Fruit fly (Drosophila melanogaster) whole organism, wandering third instar larva: ENCODE results near the gene CG12084.

ENCODE experiments used
- Abd-B ChIP-seq: fragments of >200 bp; optimal IDR thresholded peaks from 2 replicates; lab custom pipeline; 2017; ENCODE audit warnings: missing biosample characterization, missing genetic modification characterization
- CG9705 ChIP-seq: fragments of 200-800 bp; sonication (Bioruptor generic); optimal IDR thresholded peaks from 2 replicates; lab custom pipeline; 2018; ENCODE audit warnings: missing biosample characterization, mild to moderate bottlenecking, missing genetic modification characterization
- CrebA ChIP-seq: fragments of 200-800 bp; sonication (Bioruptor generic); optimal IDR thresholded peaks from 2 replicates; lab custom pipeline; 2016; ENCODE audit warnings: missing biosample characterization, mild to moderate bottlenecking, missing genetic modification characterization, borderline replicate concordance
- Dfd ChIP-seq: fragments of >200 bp; optimal IDR thresholded peaks from 2 replicates; lab custom pipeline; 2017; ENCODE audit warnings: missing biosample characterization, missing genetic modification characterization
- Dif ChIP-seq: fragments of 200-275, 200-300 bp; sonication (Bioruptor generic); optimal IDR thresholded peaks from 2 replicates; lab custom pipeline; 2018; ENCODE audit warnings: missing biosample characterization, missing genetic modification characterization; ENCODE audit not compliant: partially characterized antibody
- HLH106 ChIP-seq: fragments of 200-800 bp; optimal IDR thresholded peaks from 3 replicates; lab custom pipeline; 2019; ENCODE audit warnings: missing biosample characterization, mild to moderate bottlenecking, missing genetic modification characterization, moderate library complexity
- Hnf4 ChIP-seq: fragments of 200-800 bp; sonication (Bioruptor generic); optimal IDR thresholded peaks from 2 replicates; lab custom pipeline; 2016; ENCODE audit warnings: missing biosample characterization, mild to moderate bottlenecking, missing genetic modification characterization
- Hr78 ChIP-seq: fragments of >200 bp; optimal IDR thresholded peaks from 2 replicates; lab custom pipeline; 2017; ENCODE audit warnings: missing biosample characterization, missing genetic modification characterization
- Hr83 ChIP-seq: fragments of 200-300 bp; sonication (Bioruptor generic); optimal IDR thresholded peaks from 2 replicates; lab custom pipeline; 2016; ENCODE audit warnings: missing biosample characterization, mild to moderate bottlenecking, missing genetic modification characterization, moderate library complexity; ENCODE audit not compliant: poor library complexity, severe bottlenecking
- Jra ChIP-seq: sonication (Bioruptor generic); optimal IDR thresholded peaks from 2 replicates; lab custom pipeline; 2016; ENCODE audit warnings: missing biosample characterization, missing genetic modification characterization
- Mio ChIP-seq: sonication (Bioruptor generic); optimal IDR thresholded peaks from 2 replicates; lab custom pipeline; 2016; ENCODE audit warnings: missing biosample characterization, missing genetic modification characterization
- Myc ChIP-seq: fragments of >200 bp; optimal IDR thresholded peaks from 2 replicates; lab custom pipeline; 2017
- N ChIP-seq: fragments of >200 bp; optimal IDR thresholded peaks from 2 replicates; lab custom pipeline; 2018; ENCODE audit warnings: missing biosample characterization, missing external identifiers, missing genetic modification characterization
- OdsH ChIP-seq: fragments of 200-800 bp; sonication (Bioruptor generic); optimal IDR thresholded peaks from 2 replicates; lab custom pipeline; 2016; ENCODE audit warnings: missing biosample characterization, mild to moderate bottlenecking, missing genetic modification characterization
- Rel ChIP-seq, 2 experiments: fragments of 200-800 bp; sonication (Bioruptor generic) in 1 of 2; optimal IDR thresholded peaks; 2 replicates in 1 of 2; 3 replicates in 1 of 2; lab custom pipeline; 2016 to 2019; ENCODE audit warnings: mild to moderate bottlenecking in 2 of 2, missing biosample characterization in 2 of 2, missing genetic modification characterization in 2 of 2, moderate library complexity in 1 of 2
- Sp1 ChIP-seq: fragments of 200-800 bp; sonication (Bioruptor generic); optimal IDR thresholded peaks from 3 replicates; lab custom pipeline; 2019; ENCODE audit warnings: missing biosample characterization, mild to moderate bottlenecking, missing genetic modification characterization, moderate library complexity
- Vsx2 ChIP-seq: fragments of 200-300, 225-300 bp; sonication (Bioruptor generic); optimal IDR thresholded peaks from 2 replicates; lab custom pipeline; 2018; ENCODE audit warnings: missing biosample characterization, missing genetic modification characterization; ENCODE audit not compliant: partially characterized antibody
- br ChIP-seq: fragments of 200-800 bp; sonication (Bioruptor generic); optimal IDR thresholded peaks from 2 replicates; lab custom pipeline; 2016; ENCODE audit warnings: missing biosample characterization, missing genetic modification characterization
- dl ChIP-seq, 2 experiments: fragments of 175-275, 200-275 bp in 1 of 2; fragments of 200-275 bp in 1 of 2; sonication (Bioruptor generic); optimal IDR thresholded peaks; lab custom pipeline; 2018; ENCODE audit warnings: mild to moderate bottlenecking in 2 of 2, missing biosample characterization in 2 of 2, missing genetic modification characterization in 2 of 2, moderate library complexity in 2 of 2; ENCODE audit not compliant: partially characterized antibody in 2 of 2, insufficient read depth in 1 of 2
- dsf ChIP-seq: sonication (Bioruptor generic); optimal IDR thresholded peaks from 2 replicates; lab custom pipeline; 2016; ENCODE audit warnings: missing biosample characterization, missing genetic modification characterization, borderline replicate concordance
- ey ChIP-seq: fragments of 200-800 bp; sonication (Bioruptor generic); optimal IDR thresholded peaks from 2 replicates; lab custom pipeline; 2016; ENCODE audit warnings: missing biosample characterization, missing genetic modification characterization
- foxo ChIP-seq, 2 experiments: fragments of 200-800 bp; sonication (Bioruptor generic); optimal IDR thresholded peaks; 2 replicates in 1 of 2; 3 replicates in 1 of 2; lab custom pipeline; 2016 to 2017; ENCODE audit warnings: missing biosample characterization in 2 of 2, missing genetic modification characterization in 2 of 2
- fru ChIP-seq: fragments of 200-800 bp; sonication (Bioruptor generic); optimal IDR thresholded peaks from 3 replicates; lab custom pipeline; 2016; ENCODE audit warnings: missing biosample characterization, mild to moderate bottlenecking, missing genetic modification characterization
- h ChIP-seq: fragments of 200-800 bp; sonication (Bioruptor generic); optimal IDR thresholded peaks from 3 replicates; lab custom pipeline; 2016; ENCODE audit warnings: missing biosample characterization, mild to moderate bottlenecking, missing genetic modification characterization
- jim ChIP-seq: fragments of 175-275, 200-325 bp; sonication (Bioruptor generic); optimal IDR thresholded peaks from 2 replicates; lab custom pipeline; 2016; ENCODE audit warnings: missing biosample characterization, mild to moderate bottlenecking, missing genetic modification characterization
- lola ChIP-seq: fragments of >200 bp; optimal IDR thresholded peaks from 2 replicates; lab custom pipeline; 2017; ENCODE audit warnings: missing biosample characterization, missing genetic modification characterization
- psq ChIP-seq: fragments of 200-800 bp; sonication (Bioruptor generic); optimal IDR thresholded peaks from 3 replicates; lab custom pipeline; 2017; ENCODE audit warnings: missing biosample characterization, mild to moderate bottlenecking, missing genetic modification characterization, moderate library complexity
- rgr ChIP-seq: fragments of 200-800 bp; sonication (Bioruptor generic); optimal IDR thresholded peaks from 3 replicates; lab custom pipeline; 2016; ENCODE audit warnings: missing biosample characterization, mild to moderate bottlenecking, missing genetic modification characterization
- sage ChIP-seq: fragments of 200-800 bp; sonication (Bioruptor generic); optimal IDR thresholded peaks from 2 replicates; lab custom pipeline; 2016; ENCODE audit warnings: missing biosample characterization, mild to moderate bottlenecking, missing genetic modification characterization
- sv ChIP-seq: fragments of 200-800 bp; sonication (Bioruptor generic); optimal IDR thresholded peaks from 3 replicates; lab custom pipeline; 2016; ENCODE audit warnings: missing biosample characterization, missing genetic modification characterization
- tai ChIP-seq: sonication (Bioruptor generic); optimal IDR thresholded peaks from 2 replicates; lab custom pipeline; 2016; ENCODE audit warnings: missing biosample characterization, missing genetic modification characterization
- woc ChIP-seq: sonication (Bioruptor generic); optimal IDR thresholded peaks from 2 replicates; lab custom pipeline; 2016; ENCODE audit warnings: missing biosample characterization, mild to moderate bottlenecking, missing genetic modification characterization

The CG12084 gene

dm6 chr3L:1469241-1469640 is 27.2 kb downstream of the CG12084 start:
- TF ChIP-seq Hr83 (GFP tag; lab: Kevin White, UChicago) (no peak), Sp1 (GFP tag; lab: Kevin White, UChicago) (no peak), ey (GFP tag; lab: Kevin White, UChicago) (no peak)

dm6 chr3L:1464465-1464864 is 32.0 kb downstream of the CG12084 start:
- TF ChIP-seq sv (GFP tag; lab: Kevin White, UChicago): no peak
- TF ChIP-seq foxo (GFP tag; optimal IDR thresholded peaks at IDR 0.05; lab: Kevin White, UChicago): peak in 1 of 2 experiments; percentile 45
- TF ChIP-seq tai: no peak
- TF ChIP-seq Hnf4 (GFP tag; lab: Kevin White, UChicago): peak; percentile 10
- TF ChIP-seq Dif: no peak
- TF ChIP-seq ey (GFP tag; lab: Kevin White, UChicago): peak; percentile 20
- peak; percentile 42 for TF ChIP-seq rgr
- peak; percentile 11 for TF ChIP-seq h (GFP tag; lab: Kevin White, UChicago)
- peak; percentile 10 for TF ChIP-seq OdsH (GFP tag; lab: Kevin White, UChicago)
- peak; percentile 1 for TF ChIP-seq br (GFP tag; lab: Kevin White, UChicago)
- TF ChIP-seq psq (GFP tag; lab: Kevin White, UChicago): peak; percentile 17
- TF ChIP-seq jim (GFP tag; lab: Kevin White, UChicago): peak; percentile 33

- peak; percentile 8 for TF ChIP-seq Vsx2 (GFP tag; lab: Kevin White, UChicago)
- no peak for TF ChIP-seq dsf (GFP tag; lab: Kevin White, UChicago)
- TF ChIP-seq CrebA (GFP tag; lab: Kevin White, UChicago): peak; percentile 23
- TF ChIP-seq foxo (GFP tag; optimal IDR thresholded peaks at IDR 0.05; lab: Kevin White, UChicago): peak in 1 of 2 experiments; percentile 17
- no peak for TF ChIP-seq Myc (lab: Kevin White, UChicago)
- TF ChIP-seq dl (GFP tag; optimal IDR thresholded peaks at IDR 0.05; lab: Kevin White, UChicago; ENCODE audit: insufficient read depth in 1 of 2, partially characterized antibody in 2 of 2): no peak
- TF ChIP-seq br (GFP tag; lab: Kevin White, UChicago): peak; percentile 5
- peak; percentile 57 for TF ChIP-seq jim (GFP tag; lab: Kevin White, UChicago)
- TF ChIP-seq Rel (GFP tag; optimal IDR thresholded peaks at IDR 0.05; lab: Kevin White, UChicago): no peak
- peak; percentile 29 for TF ChIP-seq Rel (tag; optimal IDR thresholded peaks at IDR 0.05; lab: Kevin White, UChicago)
- TF ChIP-seq HLH106 (tag; lab: Kevin White, UChicago): peak; percentile 6
- peak; percentile 39 for TF ChIP-seq rgr
- TF ChIP-seq Dfd (GFP tag; lab: Kevin White, UChicago): no peak
- TF ChIP-seq tai: no peak
- TF ChIP-seq Dif: peak; percentile 70
- TF ChIP-seq woc: no peak
- TF ChIP-seq Sp1 (GFP tag; lab: Kevin White, UChicago): peak; percentile 30
- no peak for TF ChIP-seq Mio (GFP tag; lab: Kevin White, UChicago)
- TF ChIP-seq ey (GFP tag; lab: Kevin White, UChicago): no peak
- TF ChIP-seq Abd-B: no peak
- TF ChIP-seq Hr78 (GFP tag; lab: Kevin White, UChicago): no peak
- peak; percentile 3 for TF ChIP-seq fru (GFP tag; lab: Kevin White, UChicago)
- peak; percentile 18 for TF ChIP-seq Hnf4 (GFP tag; lab: Kevin White, UChicago)
- TF ChIP-seq psq (GFP tag; lab: Kevin White, UChicago): no peak
Measured at dm6 chr3L:1463547-1463946, 32.9 kb downstream of the CG12084 start, which contains the start of gene rho. TSS of gene rho (plus strand) at chr3L:1463811.

dm6 chr3L:1461831-1462230 is 34.6 kb downstream of the CG12084 start:
- TF ChIP-seq CrebA (GFP tag; lab: Kevin White, UChicago) (no peak), Hnf4 (GFP tag; lab: Kevin White, UChicago) (no peak), rgr (no peak), N (GFP tag; lab: Kevin White, UChicago) (no peak), lola (GFP tag; lab: Kevin White, UChicago) (no peak), Jra (GFP tag; lab: Kevin White, UChicago) (no peak), sv (GFP tag; lab: Kevin White, UChicago) (no peak), HLH106 (tag; lab: Kevin White, UChicago) (no peak), Mio (GFP tag; lab: Kevin White, UChicago) (no peak), woc (no peak), Hr83 (GFP tag; lab: Kevin White, UChicago) (no peak), sage (GFP tag; lab: Kevin White, UChicago) (no peak), Hr78 (GFP tag; lab: Kevin White, UChicago) (no peak), Vsx2 (GFP tag; lab: Kevin White, UChicago) (no peak), dsf (GFP tag; lab: Kevin White, UChicago) (no peak), Myc (lab: Kevin White, UChicago) (no peak), tai (no peak), dl (GFP tag; optimal IDR thresholded peaks at IDR 0.05; lab: Kevin White, UChicago; ENCODE audit: insufficient read depth in 1 of 2, partially characterized antibody in 2 of 2) (no peak), CG9705 (GFP tag; lab: Kevin White, UChicago) (no peak)
- TF ChIP-seq, all 38 proteins: peak for 0
